Fruit fly (Drosophila melanogaster): ENCODE data around the gene CG4362.
A peak's percentile ranks its signal among the peaks of the same experiment; 100 is the strongest.

The CG4362 gene

dm6 chr3R:20283531-20284139 lies 23.7 kb downstream of the CG4362 start (continued):
- TF ChIP-seq otp (GFP tag; IDR thresholded peaks at IDR 0.05) (no peak), CG3163 (GFP tag; optimal IDR thresholded peaks at IDR 0.05) (no peak), grau (tag; optimal IDR thresholded peaks at IDR 0.05) (no peak), CG2875 (GFP tag; optimal IDR thresholded peaks at IDR 0.05) (no peak), Blimp-1 (GFP tag; optimal IDR thresholded peaks at IDR 0.05) (peak; percentile 45), bsh (GFP tag; optimal IDR thresholded peaks at IDR 0.05) (peak in 1 of 2 experiments; percentile 3), CG30431 (GFP tag; optimal IDR thresholded peaks at IDR 0.05) (no peak), pnt (GFP tag; optimal IDR thresholded peaks at IDR 0.05) (no peak), ssp (GFP tag; IDR thresholded peaks at IDR 0.05) (no peak), lola (GFP tag; optimal IDR thresholded peaks at IDR 0.05) (peak in 1 of 3 experiments; percentile 1), sim (GFP tag; IDR thresholded peaks at IDR 0.05) (0 out of 2 replicates have a peak, but pooled peaks have one; percentile 33), D (optimal IDR thresholded peaks at IDR 0.05) (no peak), D (GFP tag; optimal IDR thresholded peaks at IDR 0.05) (no peak), CG6175 (GFP tag; IDR thresholded peaks at IDR 0.05) (no peak), CG7786 (GFP tag; optimal IDR thresholded peaks at IDR 0.05) (no peak), CG13296 (GFP tag; optimal IDR thresholded peaks at IDR 0.05) (no peak), corto (GFP tag; optimal IDR thresholded peaks at IDR 0.05) (no peak), cg (GFP tag; optimal IDR thresholded peaks at IDR 0.05) (peak; percentile 60), Nf-YB (GFP tag; optimal IDR thresholded peaks at IDR 0.05) (no peak), pb (GFP tag; optimal IDR thresholded peaks at IDR 0.05) (no peak), CG12219 (GFP tag; optimal IDR thresholded peaks at IDR 0.05) (no peak), abd-A (tag; optimal IDR thresholded peaks at IDR 0.05) (no peak), CG9876 (GFP tag; optimal IDR thresholded peaks at IDR 0.05) (no peak), D19A (tag; optimal IDR thresholded peaks at IDR 0.05) (no peak), bcd (GFP tag; optimal IDR thresholded peaks at IDR 0.05) (no peak), slp2 (GFP tag; optimal IDR thresholded peaks at IDR 0.05) (no peak), Bteb2 (GFP tag; optimal IDR thresholded peaks at IDR 0.05) (no peak), HmgZ (tag; optimal IDR thresholded peaks at IDR 0.05) (no peak), cwo (GFP tag; optimal IDR thresholded peaks at IDR 0.05) (no peak), CG32767 (GFP tag; IDR thresholded peaks at IDR 0.05) (no peak), CG10654 (GFP tag; optimal IDR thresholded peaks at IDR 0.05) (no peak), tna (GFP tag; IDR thresholded peaks at IDR 0.05; ENCODE audit: partially characterized antibody) (no peak), Elba2 (GFP tag; optimal IDR thresholded peaks at IDR 0.05) (no peak), CG14441 (GFP tag; IDR thresholded peaks at IDR 0.05) (no peak), fru (optimal IDR thresholded peaks at IDR 0.05) (no peak), z (GFP tag; IDR thresholded peaks at IDR 0.05) (peak; percentile 83), Trl (optimal IDR thresholded peaks at IDR 0.05) (peak in 1 of 2 experiments; percentile 3), Trl (GFP tag; optimal IDR thresholded peaks at IDR 0.05) (no peak), CG15696 (tag; optimal IDR thresholded peaks at IDR 0.05) (no peak), CG15269 (tag; optimal IDR thresholded peaks at IDR 0.05) (no peak), CG8924 (tag; optimal IDR thresholded peaks at IDR 0.05) (no peak), fd3F (GFP tag; optimal IDR thresholded peaks at IDR 0.05) (no peak), dati (GFP tag; IDR thresholded peaks at IDR 0.05) (no peak), Deaf1 (tag; optimal IDR thresholded peaks at IDR 0.05) (no peak), odd (GFP tag; optimal IDR thresholded peaks at IDR 0.05) (no peak), croc (GFP tag; conservative IDR thresholded peaks at IDR 0.05) (no peak), zen2 (GFP tag; IDR thresholded peaks at IDR 0.05; ENCODE audit: partially characterized antibody) (no peak), MESR4 (GFP tag; optimal IDR thresholded peaks at IDR 0.05) (no peak), C15 (GFP tag; IDR thresholded peaks at IDR 0.05) (no peak), CG14050 (GFP tag; IDR thresholded peaks at IDR 0.05) (no peak), h (optimal IDR thresholded peaks at IDR 0.05) (no peak), CG31441 (GFP tag; IDR thresholded peaks at IDR 0.05) (0 out of 2 replicates have a peak, but pooled peaks have one; percentile 9)
